Worm (Caenorhabditis elegans) whole organism, late embryonic: ENCODE data around the gene VZK822L.2.

Experiments
- ceh-22 ChIP-seq: sonication (generic microtip); optimal IDR thresholded peaks from 2 replicates; lab custom pipeline; 2017; ENCODE audit warnings: missing biosample characterization, missing genetic modification characterization
- dmd-4 ChIP-seq: sonication (generic microtip); optimal IDR thresholded peaks from 2 replicates; lab custom pipeline; 2016; ENCODE audit warnings: borderline replicate concordance, missing genetic modification characterization, missing compliant biosample characterization
- nfya-1 ChIP-seq: sonication (generic microtip); optimal IDR thresholded peaks from 2 replicates; lab custom pipeline; 2017; ENCODE audit warnings: missing genetic modification characterization, mild to moderate bottlenecking, missing compliant biosample characterization, antibody characterized with exemption, moderate library complexity

ce11 chrIV:11950270-11950669 is 38.4 kb downstream of the VZK822L.2 start, which contains the start of gene tbx-36:
- TF ChIP-seq ceh-22: no peak
- TF ChIP-seq nfya-1: no peak
- no peak for TF ChIP-seq dmd-4 (tag; lab: Kevin White, UChicago)
